Fruit fly (Drosophila melanogaster) whole organism, embryonic: ENCODE results near the gene Nepl7.
A peak's percentile ranks its signal among the peaks of the same experiment; 100 is the strongest.

ENCODE experiments used
- Abd-B ChIP-seq: fragments of 200-800 bp; sonication (Bioruptor generic); optimal IDR thresholded peaks from 2 replicates; lab custom pipeline; 2018; ENCODE audit warnings: missing biosample characterization, mild to moderate bottlenecking, missing genetic modification characterization, moderate library complexity
- Atf-2 ChIP-seq: fragments of 200-800 bp; sonication (Bioruptor generic); optimal IDR thresholded peaks from 2 replicates; lab custom pipeline; 2016; ENCODE audit warnings: missing biosample characterization, missing genetic modification characterization
- Atf6 ChIP-seq: fragments of 200-800 bp; sonication (Bioruptor generic); IDR thresholded peaks from 2 replicates; pipeline ENCODE4 v1.3.6; 2022; ENCODE audit warnings: missing biosample characterization, missing genetic modification characterization
- Bteb2 ChIP-seq: fragments of 200-800 bp; sonication (Bioruptor generic); optimal IDR thresholded peaks from 2 replicates; lab custom pipeline; 2016; ENCODE audit warnings: missing biosample characterization, missing genetic modification characterization
- CG1024 ChIP-seq: fragments of 200-800 bp; sonication (Bioruptor generic); IDR thresholded peaks from 2 replicates; pipeline ENCODE4 v1.3.6; 2022; ENCODE audit warnings: missing biosample characterization, missing genetic modification characterization
- CG10321 ChIP-seq: fragments of 200-800 bp; sonication (Bioruptor generic); IDR thresholded peaks from 2 replicates; pipeline ENCODE4 v1.3.6; 2022; ENCODE audit warnings: missing biosample characterization, missing genetic modification characterization
- CG10543 ChIP-seq: fragments of 200-800 bp; sonication (Bioruptor generic); optimal IDR thresholded peaks from 3 replicates; lab custom pipeline; 2017; ENCODE audit warnings: missing biosample characterization, mild to moderate bottlenecking, missing genetic modification characterization, moderate library complexity
- CG11560 ChIP-seq: fragments of 200-800 bp; sonication (Bioruptor generic); IDR thresholded peaks from 3 replicates; pipeline ENCODE4 v1.3.6; 2022; ENCODE audit warnings: missing biosample characterization, missing genetic modification characterization
- CG12071 ChIP-seq: fragments of 200-800 bp; sonication (Bioruptor generic); optimal IDR thresholded peaks from 3 replicates; lab custom pipeline; 2018; ENCODE audit warnings: missing biosample characterization, mild to moderate bottlenecking, missing genetic modification characterization
- CG13424 ChIP-seq: fragments of 200-800 bp; sonication (Bioruptor generic); optimal IDR thresholded peaks from 2 replicates; lab custom pipeline; 2019; ENCODE audit warnings: missing biosample characterization, mild to moderate bottlenecking, missing genetic modification characterization, moderate library complexity
- CG14441 ChIP-seq: fragments of 200-800 bp; sonication (Bioruptor generic); IDR thresholded peaks from 2 replicates; pipeline ENCODE4 v1.3.6; 2022; ENCODE audit warnings: missing biosample characterization, missing genetic modification characterization
- CG15696 ChIP-seq: fragments of 200-800 bp; sonication (Bioruptor generic); optimal IDR thresholded peaks from 2 replicates; lab custom pipeline; 2019; ENCODE audit warnings: missing biosample characterization, mild to moderate bottlenecking, missing genetic modification characterization, moderate library complexity
- CG18011 ChIP-seq: fragments of 200-800 bp; sonication (Bioruptor generic); optimal IDR thresholded peaks from 2 replicates; lab custom pipeline; 2017; ENCODE audit warnings: missing biosample characterization, missing genetic modification characterization, mild to moderate bottlenecking, moderate library complexity, missing genotype
- CG1832 ChIP-seq: fragments of 200-800 bp; sonication (Bioruptor generic); optimal IDR thresholded peaks from 2 replicates; lab custom pipeline; 2017; ENCODE audit warnings: missing biosample characterization, mild to moderate bottlenecking, missing genetic modification characterization, inconsistent platforms
- CG2120 ChIP-seq: fragments of 200-800 bp; sonication (Bioruptor generic); optimal IDR thresholded peaks from 3 replicates; lab custom pipeline; 2016; ENCODE audit warnings: missing biosample characterization, missing genetic modification characterization
- CG2202 ChIP-seq: fragments of 200-800 bp; sonication (Bioruptor generic); optimal IDR thresholded peaks from 2 replicates; lab custom pipeline; 2018; ENCODE audit warnings: missing biosample characterization, mild to moderate bottlenecking, missing genetic modification characterization
- CG31441 ChIP-seq: fragments of 200-800 bp; sonication (Bioruptor generic); IDR thresholded peaks from 2 replicates; pipeline ENCODE4 v1.3.6; 2022; ENCODE audit warnings: missing biosample characterization, missing genetic modification characterization
- CG3838 ChIP-seq: fragments of 200-800 bp; sonication (Bioruptor generic); optimal IDR thresholded peaks from 3 replicates; lab custom pipeline; 2016; ENCODE audit warnings: missing biosample characterization, missing genetic modification characterization
- CG43689 ChIP-seq: fragments of 200-800 bp; sonication (Bioruptor generic); IDR thresholded peaks from 2 replicates; pipeline ENCODE4 v1.3.6; 2022; ENCODE audit warnings: missing biosample characterization, missing genetic modification characterization
- CG6175 ChIP-seq: fragments of 200-800 bp; sonication (Bioruptor generic); IDR thresholded peaks from 3 replicates; pipeline ENCODE4 v1.3.6; 2022; ENCODE audit warnings: missing biosample characterization, missing genetic modification characterization
- CG7271 ChIP-seq: fragments of 200-800 bp; sonication (Bioruptor generic); optimal IDR thresholded peaks from 2 replicates; lab custom pipeline; 2018; ENCODE audit warnings: missing biosample characterization, mild to moderate bottlenecking, missing genetic modification characterization, moderate library complexity
- CG9437 ChIP-seq: fragments of 200-800 bp; sonication (Bioruptor generic); optimal IDR thresholded peaks from 2 replicates; lab custom pipeline; 2018; ENCODE audit warnings: missing biosample characterization, mild to moderate bottlenecking, missing genetic modification characterization
- CrebB ChIP-seq: fragments of 200-800 bp; sonication (Bioruptor generic); optimal IDR thresholded peaks from 3 replicates; lab custom pipeline; 2018; ENCODE audit warnings: missing biosample characterization, mild to moderate bottlenecking, missing genetic modification characterization
- D ChIP-seq, 2 experiments: fragments of 200-800 bp in 1 of 2; fragments of >200 bp in 1 of 2; sonication (Bioruptor generic) in 1 of 2; optimal IDR thresholded peaks; 2 replicates in 1 of 2; 3 replicates in 1 of 2; lab custom pipeline; 2017; ENCODE audit warnings: mild to moderate bottlenecking in 1 of 2, missing biosample characterization in 1 of 2, missing genetic modification characterization in 1 of 2, missing genetic modification reagents in 1 of 2
- Dad ChIP-seq: fragments of 200-800 bp; sonication (Bioruptor generic); optimal IDR thresholded peaks from 3 replicates; lab custom pipeline; 2016; ENCODE audit warnings: missing biosample characterization, missing genetic modification characterization
- E2f1 ChIP-seq: fragments of 200-800 bp; sonication (Bioruptor generic); IDR thresholded peaks from 2 replicates; pipeline ENCODE4 v1.3.6; 2022; ENCODE audit warnings: missing biosample characterization, missing genetic modification characterization
- ERR ChIP-seq: fragments of 200-800 bp; sonication (Bioruptor generic); optimal IDR thresholded peaks from 2 replicates; lab custom pipeline; 2016; ENCODE audit warnings: missing biosample characterization, missing genetic modification characterization
- Eip74EF ChIP-seq, 2 experiments: fragments of 200-800 bp in 1 of 2; fragments of >200 bp in 1 of 2; sonication (Bioruptor generic) in 1 of 2; optimal IDR thresholded peaks; 2 replicates each; lab custom pipeline; 2017 to 2019; ENCODE audit warnings: missing biosample characterization in 2 of 2, missing genetic modification characterization in 2 of 2, mild to moderate bottlenecking in 1 of 2, moderate library complexity in 1 of 2
- HHEX ChIP-seq: fragments of 200-800 bp; sonication (Bioruptor generic); optimal IDR thresholded peaks from 3 replicates; lab custom pipeline; 2017; ENCODE audit warnings: missing biosample characterization, mild to moderate bottlenecking, missing genetic modification characterization, missing genetic modification reagents
- Sox102F ChIP-seq: fragments of 200-800 bp; sonication (Bioruptor generic); optimal IDR thresholded peaks from 2 replicates; lab custom pipeline; 2018; ENCODE audit warnings: missing biosample characterization, mild to moderate bottlenecking, missing genetic modification characterization, moderate library complexity
- Stat92E ChIP-seq, 3 experiments: fragments of >200 bp in 2 of 3; fragments of 200-800 bp in 1 of 3; sonication (Bioruptor generic) in 1 of 3; optimal IDR thresholded peaks; 2 replicates each; lab custom pipeline; 2017 to 2019; ENCODE audit warnings: missing biosample characterization in 3 of 3, missing genetic modification characterization in 3 of 3, mild to moderate bottlenecking in 1 of 3, moderate library complexity in 1 of 3
- abd-A ChIP-seq: fragments of 200-800 bp; sonication (Bioruptor generic); optimal IDR thresholded peaks from 3 replicates; lab custom pipeline; 2019; ENCODE audit warnings: missing biosample characterization, mild to moderate bottlenecking, missing genetic modification characterization, moderate library complexity
- amos ChIP-seq: fragments of 200-800 bp; sonication (Bioruptor generic); IDR thresholded peaks from 2 replicates; pipeline ENCODE4 v1.3.6; 2022; ENCODE audit warnings: missing biosample characterization, missing genetic modification characterization; ENCODE audit not compliant: partially characterized antibody
- aop ChIP-seq: fragments of 200-800 bp; sonication (Bioruptor generic); IDR thresholded peaks from 2 replicates; pipeline ENCODE4 v1.3.6; 2022; ENCODE audit warnings: missing biosample characterization, missing genetic modification characterization
- ara ChIP-seq: fragments of 200-800 bp; sonication (Bioruptor generic); IDR thresholded peaks from 2 replicates; pipeline ENCODE4 v1.3.6; 2022; ENCODE audit warnings: missing biosample characterization, missing genetic modification characterization
- chinmo ChIP-seq: fragments of 200-800 bp; sonication (Bioruptor generic); IDR thresholded peaks from 4 replicates; pipeline ENCODE4 v1.3.6; 2022; ENCODE audit warnings: missing biosample characterization, missing genetic modification characterization; ENCODE audit not compliant: partially characterized antibody
- dmrt99B ChIP-seq: fragments of 200-800 bp; sonication (Bioruptor generic); optimal IDR thresholded peaks from 2 replicates; lab custom pipeline; 2018; ENCODE audit warnings: missing biosample characterization, mild to moderate bottlenecking, missing genetic modification characterization, moderate library complexity
- ftz-f1 ChIP-seq: fragments of 200-800 bp; sonication (Bioruptor generic); optimal IDR thresholded peaks from 2 replicates; lab custom pipeline; 2016; ENCODE audit warnings: missing biosample characterization, missing genetic modification characterization
- fu2 ChIP-seq: fragments of 200-800 bp; sonication (Bioruptor generic); optimal IDR thresholded peaks from 2 replicates; lab custom pipeline; 2016; ENCODE audit warnings: missing biosample characterization, missing genetic modification characterization
- gsb-n ChIP-seq: fragments of 200-800 bp; sonication (Bioruptor generic); optimal IDR thresholded peaks from 3 replicates; lab custom pipeline; 2018; ENCODE audit warnings: missing biosample characterization, mild to moderate bottlenecking, missing genetic modification characterization
- hkb ChIP-seq, 2 experiments: fragments of 200-800 bp in 1 of 2; fragments of >200 bp in 1 of 2; sonication (Bioruptor generic) in 1 of 2; IDR thresholded peaks in 1 of 2; optimal IDR thresholded peaks in 1 of 2; 2 replicates each; pipeline versions ENCODE4 v1.3.6 to Lab custom; 2017 to 2022; ENCODE audit warnings: missing biosample characterization in 1 of 2, missing genetic modification characterization in 1 of 2
- nom ChIP-seq: fragments of 200-800 bp; sonication (Bioruptor generic); optimal IDR thresholded peaks from 2 replicates; lab custom pipeline; 2017; ENCODE audit warnings: missing biosample characterization, missing genetic modification characterization, mild to moderate bottlenecking, moderate library complexity, missing genetic modification reagents
- pros ChIP-seq: fragments of 200-800 bp; sonication (Bioruptor generic); optimal IDR thresholded peaks from 3 replicates; lab custom pipeline; 2019; ENCODE audit warnings: missing biosample characterization, mild to moderate bottlenecking, missing genetic modification characterization, moderate library complexity
- repo ChIP-seq: fragments of 200-800 bp; sonication (Bioruptor generic); optimal IDR thresholded peaks from 2 replicates; lab custom pipeline; 2016; ENCODE audit warnings: missing biosample characterization, missing genetic modification characterization
- salm ChIP-seq: fragments of 200-800 bp; sonication (Bioruptor generic); optimal IDR thresholded peaks from 2 replicates; lab custom pipeline; 2018; ENCODE audit warnings: missing biosample characterization, mild to moderate bottlenecking, missing genetic modification characterization
- sqz ChIP-seq: fragments of 200-800 bp; sonication (Bioruptor generic); optimal IDR thresholded peaks from 3 replicates; lab custom pipeline; 2018; ENCODE audit warnings: missing biosample characterization, mild to moderate bottlenecking, missing genetic modification characterization
- ssp ChIP-seq: fragments of 200-800 bp; sonication (Bioruptor generic); IDR thresholded peaks from 2 replicates; pipeline ENCODE4 v1.3.6; 2022; ENCODE audit warnings: missing biosample characterization, missing genetic modification characterization
- zfh2 ChIP-seq: fragments of 200-800 bp; sonication (Bioruptor generic); optimal IDR thresholded peaks from 2 replicates; lab custom pipeline; 2016; ENCODE audit warnings: missing biosample characterization, missing genetic modification characterization

Nepl7 gene

dm6 chr2L:12704418-12704920 is 35.0 kb upstream of the Nepl7 start, which contains the start of the genes CG5776 and spict (continued):
- TF ChIP-seq D (optimal IDR thresholded peaks at IDR 0.05; lab: Kevin White, UChicago): peak; percentile 0
- TF ChIP-seq D (GFP tag; optimal IDR thresholded peaks at IDR 0.05; lab: Kevin White, UChicago): no peak
- TF ChIP-seq CG12071: no peak
- TF ChIP-seq CG14441: peak; percentile 84
- TF ChIP-seq Eip74EF (GFP tag; optimal IDR thresholded peaks at IDR 0.05; lab: Kevin White, UChicago): peak in 1 of 2 experiments; percentile 38
- no peak for TF ChIP-seq Dad (GFP tag; lab: Kevin White, UChicago)
- TF ChIP-seq ERR (GFP tag; lab: Kevin White, UChicago): no peak
- peak; percentile 63; the same call in 1 of the 2 replicates for TF ChIP-seq ara
- peak; percentile 57 for TF ChIP-seq fu2 (GFP tag; lab: Kevin White, UChicago)
- peak; percentile 34; the same call in 1 of the 2 replicates for TF ChIP-seq amos (GFP tag; lab: Robert Waterston, UW)
- TF ChIP-seq Sox102F (GFP tag; lab: Kevin White, UChicago): peak; percentile 80
- TF ChIP-seq CG18011 (GFP tag; lab: Kevin White, UChicago): peak; percentile 77
- 0 out of 2 replicates have a peak, but pooled peaks have one; percentile 12 for TF ChIP-seq aop (GFP tag; lab: Robert Waterston, UW)
- TF ChIP-seq repo: no peak
- TF ChIP-seq pros (GFP tag; lab: Kevin White, UChicago): no peak
- no peak for TF ChIP-seq CG6175 (GFP tag; lab: Robert Waterston, UW)
- peak; percentile 86 for TF ChIP-seq CG13424 (tag; lab: Kevin White, UChicago)
- peak; percentile 48 for TF ChIP-seq nom
- TF ChIP-seq Bteb2 (GFP tag; lab: Kevin White, UChicago): no peak
- peak; percentile 47 for TF ChIP-seq CG7271 (tag; lab: Kevin White, UChicago)
- TF ChIP-seq ssp: peak; percentile 64
- no peak for TF ChIP-seq ftz-f1 (GFP tag; lab: Kevin White, UChicago)
- no peak for TF ChIP-seq abd-A
- TF ChIP-seq CG11560 (tag; lab: Robert Waterston, UW): peak; percentile 76; the same call in 2 of the 3 replicates
- no peak for TF ChIP-seq CG3838 (GFP tag; lab: Kevin White, UChicago)
- TF ChIP-seq CG2120 (GFP tag; lab: Kevin White, UChicago): peak; percentile 85
- peak; percentile 55 for TF ChIP-seq CG9437 (GFP tag; lab: Kevin White, UChicago)
- no peak for TF ChIP-seq chinmo (GFP tag; lab: Robert Waterston, UW)
- peak; percentile 38 for TF ChIP-seq salm (tag; lab: Kevin White, UChicago)
- 0 out of 2 replicates have a peak, but pooled peaks have one; percentile 34 for TF ChIP-seq CG10321
- no peak for TF ChIP-seq CG1832 (GFP tag; lab: Kevin White, UChicago)
- peak; percentile 59 for TF ChIP-seq HHEX
- peak; percentile 60 for TF ChIP-seq CG31441 (GFP tag; lab: Robert Waterston, UW)
- TF ChIP-seq CG43689: 0 out of 2 replicates have a peak, but pooled peaks have one; percentile 35
- peak; percentile 55 for TF ChIP-seq CrebB
- peak; percentile 81 for TF ChIP-seq E2f1 (GFP tag; lab: Robert Waterston, UW)
- peak; percentile 61 for TF ChIP-seq CG2202
- peak; percentile 61 for TF ChIP-seq CG15696
- TF ChIP-seq dmrt99B (tag; lab: Kevin White, UChicago): no peak
- no peak for TF ChIP-seq Abd-B (GFP tag; lab: Kevin White, UChicago)
- peak; percentile 10 for TF ChIP-seq Atf-2 (GFP tag; lab: Kevin White, UChicago)
- no peak for TF ChIP-seq sqz
- peak; percentile 80 for TF ChIP-seq CG10543
- peak; percentile 70 for TF ChIP-seq zfh2
- peak in 1 of 3 experiments; percentile 46 for TF ChIP-seq Stat92E (GFP tag; optimal IDR thresholded peaks at IDR 0.05; lab: Kevin White, UChicago)
- TF ChIP-seq hkb (optimal IDR thresholded peaks at IDR 0.05; lab: Kevin White, UChicago): peak; percentile 62
- peak; percentile 69 for TF ChIP-seq hkb (GFP tag; IDR thresholded peaks at IDR 0.05; lab: Robert Waterston, UW)
- TF ChIP-seq gsb-n (tag; lab: Kevin White, UChicago): no peak
- TF ChIP-seq Atf6 (GFP tag; lab: Robert Waterston, UW): peak; percentile 84
- TF ChIP-seq CG1024 (GFP tag; lab: Robert Waterston, UW): no peak
